Worm (Caenorhabditis elegans) whole organism, mixed stage, embryonic: Measurements from ENCODE around the gene lys-8.
"Not testable (repeated sequence)": the region's sequence is repeated elsewhere in the genome, so short reads cannot be mapped to it uniquely, and the experiment has no call there.

ENCODE experiments used
- M03D4.4 ChIP-seq: sonication (generic microtip); optimal IDR thresholded peaks from 2 replicates; lab custom pipeline; 2017; ENCODE audit warnings: mild to moderate bottlenecking, missing genetic modification characterization, missing compliant biosample characterization
- bed-3 ChIP-seq: fragments of 200-800 bp; sonication (Bioruptor generic); optimal IDR thresholded peaks from 3 replicates; lab custom pipeline; 2018; ENCODE audit warnings: mild to moderate bottlenecking, missing genetic modification characterization, moderate library complexity, missing compliant biosample characterization
- blmp-1 ChIP-seq: fragments of 150-350 bp; optimal IDR thresholded peaks from 2 replicates; lab custom pipeline; 2014; ENCODE audit warnings: missing biosample characterization, missing genetic modification characterization
- ceh-39 ChIP-seq: fragments of 150-350 bp; optimal IDR thresholded peaks from 2 replicates; lab custom pipeline; 2014; ENCODE audit warnings: missing biosample characterization, missing genetic modification characterization
- ceh-43 ChIP-seq: fragments of 200-800 bp; sonication (Bioruptor generic); optimal IDR thresholded peaks from 2 replicates; lab custom pipeline; 2018; ENCODE audit warnings: mild to moderate bottlenecking, missing genetic modification characterization, moderate library complexity, missing compliant biosample characterization
- ceh-83 ChIP-seq: fragments of 200-800 bp; sonication (Bioruptor generic); optimal IDR thresholded peaks from 2 replicates; lab custom pipeline; 2018; ENCODE audit warnings: mild to moderate bottlenecking, missing genetic modification characterization, missing compliant biosample characterization
- ces-1 ChIP-seq: fragments of 150-350 bp; optimal IDR thresholded peaks from 2 replicates; lab custom pipeline; 2014; ENCODE audit warnings: missing biosample characterization, missing genetic modification reagents, missing genetic modification characterization
- cnd-1 ChIP-seq: fragments of 200-800 bp; sonication (Bioruptor generic); optimal IDR thresholded peaks from 2 replicates; lab custom pipeline; 2018; ENCODE audit warnings: mild to moderate bottlenecking, missing genetic modification characterization, missing compliant biosample characterization
- drap-1 ChIP-seq: fragments of 200-800 bp; sonication (Bioruptor generic); optimal IDR thresholded peaks from 3 replicates; lab custom pipeline; 2018; ENCODE audit warnings: mild to moderate bottlenecking, missing genetic modification characterization, missing compliant biosample characterization
- elt-1 ChIP-seq: sonication (generic microtip); optimal IDR thresholded peaks from 2 replicates; lab custom pipeline; 2017; ENCODE audit warnings: missing genetic modification characterization, mild to moderate bottlenecking, missing compliant biosample characterization, antibody characterized with exemption, moderate library complexity, borderline replicate concordance; ENCODE audit not compliant: insufficient read depth
- elt-3 ChIP-seq: fragments of 150-350 bp; optimal IDR thresholded peaks from 2 replicates; lab custom pipeline; 2014; ENCODE audit warnings: missing biosample characterization, missing genetic modification characterization
- flh-1 ChIP-seq: fragments of 200-800 bp; sonication (Bioruptor generic); optimal IDR thresholded peaks from 2 replicates; lab custom pipeline; 2018; ENCODE audit warnings: mild to moderate bottlenecking, missing genetic modification characterization, moderate library complexity, missing compliant biosample characterization
- ham-2 ChIP-seq: fragments of 200-800 bp; sonication (Bioruptor generic); optimal IDR thresholded peaks from 2 replicates; lab custom pipeline; 2018; ENCODE audit warnings: mild to moderate bottlenecking, missing genetic modification characterization, missing compliant biosample characterization
- hlh-1 ChIP-seq: fragments of 150-350 bp; optimal IDR thresholded peaks from 2 replicates; lab custom pipeline; 2014; ENCODE audit warnings: missing biosample characterization, missing genetic modification reagents, missing genetic modification characterization
- lin-13 ChIP-seq: fragments of 150-350 bp; optimal IDR thresholded peaks from 2 replicates; lab custom pipeline; 2014; ENCODE audit warnings: missing biosample characterization, missing genetic modification characterization
- lin-32 ChIP-seq: fragments of 200-800 bp; sonication (Bioruptor generic); optimal IDR thresholded peaks from 2 replicates; lab custom pipeline; 2018; ENCODE audit warnings: mild to moderate bottlenecking, missing genetic modification characterization, missing compliant biosample characterization
- mab-5 ChIP-seq: fragments of 150-350 bp; optimal IDR thresholded peaks from 2 replicates; lab custom pipeline; 2014; ENCODE audit warnings: missing biosample characterization, missing genetic modification characterization
- mls-2 ChIP-seq: sonication (generic microtip); optimal IDR thresholded peaks from 2 replicates; lab custom pipeline; 2016; ENCODE audit warnings: mild to moderate bottlenecking, missing genetic modification characterization, moderate library complexity, missing compliant biosample characterization
- nhr-12 ChIP-seq: fragments of 150-350 bp; optimal IDR thresholded peaks from 2 replicates; lab custom pipeline; 2014; ENCODE audit warnings: missing biosample characterization, missing genetic modification characterization
- nhr-2 ChIP-seq: fragments of 150-350 bp; optimal IDR thresholded peaks from 2 replicates; lab custom pipeline; 2014; ENCODE audit warnings: missing biosample characterization, missing genetic modification characterization
- nhr-237 ChIP-seq: fragments of 150-350 bp; optimal IDR thresholded peaks from 2 replicates; lab custom pipeline; 2014; ENCODE audit warnings: missing biosample characterization, missing genetic modification characterization
- nhr-28 ChIP-seq: fragments of 150-350 bp; optimal IDR thresholded peaks from 2 replicates; lab custom pipeline; 2014; ENCODE audit warnings: missing biosample characterization, missing genetic modification characterization
- nhr-76 ChIP-seq: sonication (generic microtip); optimal IDR thresholded peaks from 2 replicates; lab custom pipeline; 2017; ENCODE audit warnings: missing biosample characterization, missing genetic modification characterization
- pha-4 ChIP-seq: fragments of 150-350 bp; optimal IDR thresholded peaks from 2 replicates; lab custom pipeline; 2018; ENCODE audit warnings: missing biosample characterization, missing genetic modification reagents, missing genetic modification characterization
- sem-2 ChIP-seq: fragments of 200-800 bp; sonication (Bioruptor generic); optimal IDR thresholded peaks from 2 replicates; lab custom pipeline; 2018; ENCODE audit warnings: mild to moderate bottlenecking, missing genetic modification characterization, missing compliant biosample characterization
- snpc-4 ChIP-seq: fragments of 150-350 bp; optimal IDR thresholded peaks from 2 replicates; lab custom pipeline; 2014; ENCODE audit warnings: missing biosample characterization, missing genetic modification characterization
- sptf-1 ChIP-seq: sonication (generic microtip); optimal IDR thresholded peaks from 2 replicates; lab custom pipeline; 2017; ENCODE audit warnings: mild to moderate bottlenecking, missing genetic modification characterization, moderate library complexity, missing compliant biosample characterization
- tbx-8 ChIP-seq: fragments of 200-800 bp; sonication (Bioruptor generic); optimal IDR thresholded peaks from 2 replicates; lab custom pipeline; 2018; ENCODE audit warnings: mild to moderate bottlenecking, missing genetic modification characterization, moderate library complexity, missing compliant biosample characterization
- unc-120 ChIP-seq: sonication (generic microtip); optimal IDR thresholded peaks from 2 replicates; lab custom pipeline; 2017; ENCODE audit warnings: missing genetic modification characterization, missing compliant biosample characterization; ENCODE audit not compliant: poor library complexity, severe bottlenecking
- unc-39 ChIP-seq: fragments of 150-350 bp; optimal IDR thresholded peaks from 2 replicates; lab custom pipeline; 2014; ENCODE audit warnings: missing biosample characterization, missing genetic modification characterization
- unc-62 ChIP-seq: fragments of 150-350 bp; optimal IDR thresholded peaks from 2 replicates; lab custom pipeline; 2014; ENCODE audit warnings: missing biosample characterization, missing genetic modification reagents, missing genetic modification characterization
- ztf-11 ChIP-seq: fragments of 150-350 bp; optimal IDR thresholded peaks from 2 replicates; lab custom pipeline; 2014; ENCODE audit warnings: missing biosample characterization, missing genetic modification characterization

The lys-8 gene

DNA sequence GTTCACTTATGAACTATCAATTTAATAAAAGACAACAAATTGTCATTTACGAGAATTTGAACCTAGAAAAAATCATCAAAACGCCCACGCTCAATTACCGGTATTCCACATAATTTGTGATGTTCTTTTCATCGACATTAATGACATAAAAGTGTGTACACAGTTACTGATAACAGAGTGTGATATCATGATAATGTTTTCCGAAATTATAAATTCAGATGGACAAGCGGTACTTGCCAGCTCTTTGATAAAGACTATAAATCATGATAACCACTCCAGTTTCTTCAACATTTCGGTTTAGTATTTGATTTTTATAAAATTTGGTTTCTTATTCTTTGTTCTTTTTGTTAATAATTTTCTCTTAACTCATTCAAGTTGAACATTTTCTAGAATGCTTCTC lies at the start of gene lys-8:
Gene lys-8, plus strand, starts transcription at position 391 of the 400 bp plus-strand sequence.
- TF ChIP-seq sem-2 (GFP tag; lab: Kevin White, UChicago), result no peak
- no peak for TF ChIP-seq ceh-83 (GFP tag; lab: Kevin White, UChicago)
- no peak for TF ChIP-seq M03D4.4 (tag; lab: Kevin White, UChicago)
- TF ChIP-seq hlh-1, result no peak

ce11 chrII:5537078-5537477 lies 48.9 kb upstream of the lys-8 start:
- TF ChIP-seq ceh-43, result no peak
- no peak for TF ChIP-seq nhr-28 (tag; lab: Kevin White, UChicago)
- TF ChIP-seq hlh-1, result no peak
- no peak for TF ChIP-seq ham-2
- TF ChIP-seq drap-1, result no peak
- no peak for TF ChIP-seq unc-120
- TF ChIP-seq nhr-237 (tag; lab: Kevin White, UChicago), result no peak
- no peak for TF ChIP-seq sptf-1 (tag; lab: Kevin White, UChicago)
- TF ChIP-seq pha-4 (tag; lab: Kevin White, UChicago), result no peak
- TF ChIP-seq unc-39 (tag; lab: Kevin White, UChicago), result no peak
- no peak for TF ChIP-seq nhr-12 (tag; lab: Kevin White, UChicago)
- no peak for TF ChIP-seq sem-2 (GFP tag; lab: Kevin White, UChicago)
- no peak for TF ChIP-seq nhr-76 (tag; lab: Kevin White, UChicago)
- no peak for TF ChIP-seq ztf-11
- TF ChIP-seq lin-32 (GFP tag; lab: Kevin White, UChicago), result no peak
- no peak for TF ChIP-seq nhr-2
- TF ChIP-seq flh-1 (GFP tag; lab: Kevin White, UChicago), result no peak
- no peak for TF ChIP-seq ces-1 (GFP tag; lab: Kevin White, UChicago)
- no peak for TF ChIP-seq ceh-83 (GFP tag; lab: Kevin White, UChicago)
- TF ChIP-seq blmp-1 (tag; lab: Kevin White, UChicago), result no peak

DNA sequence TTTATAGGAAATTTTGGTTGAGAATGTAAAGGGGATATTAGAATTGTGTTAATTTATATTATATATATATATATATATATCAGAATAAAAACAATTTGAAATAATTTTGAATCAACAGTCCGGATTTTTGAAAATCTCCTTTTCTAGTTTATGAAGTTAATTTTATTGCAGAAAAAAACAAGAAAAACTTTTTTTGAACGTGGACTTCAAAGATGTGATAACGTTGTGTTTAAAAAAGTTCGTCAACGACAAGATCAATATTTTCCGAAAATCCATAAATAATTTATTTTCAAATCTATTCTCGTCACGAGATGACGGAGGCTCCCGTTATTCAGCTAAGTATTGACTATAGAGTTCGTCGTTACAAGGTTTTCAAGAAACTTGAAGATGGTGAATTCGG lies 48.5 kb upstream of the lys-8 start, which contains the start of gene C17C3.11:
Gene C17C3.11, plus strand, starts transcription at position 301 of the 400 bp plus-strand sequence.
- TF ChIP-seq blmp-1 (tag; lab: Kevin White, UChicago) (no peak), ceh-43 (no peak), elt-1 (tag; lab: Kevin White, UChicago) (no peak), pha-4 (tag; lab: Kevin White, UChicago) (no peak), ceh-39 (tag; lab: Kevin White, UChicago) (no peak), nhr-28 (tag; lab: Kevin White, UChicago) (no peak), unc-120 (no peak), lin-13 (tag; lab: Kevin White, UChicago) (no peak), drap-1 (no peak), cnd-1 (tag; lab: Kevin White, UChicago) (no peak), ceh-83 (GFP tag; lab: Kevin White, UChicago) (no peak)
- TF ChIP-seq, all 35 proteins: peak for 0

DNA sequence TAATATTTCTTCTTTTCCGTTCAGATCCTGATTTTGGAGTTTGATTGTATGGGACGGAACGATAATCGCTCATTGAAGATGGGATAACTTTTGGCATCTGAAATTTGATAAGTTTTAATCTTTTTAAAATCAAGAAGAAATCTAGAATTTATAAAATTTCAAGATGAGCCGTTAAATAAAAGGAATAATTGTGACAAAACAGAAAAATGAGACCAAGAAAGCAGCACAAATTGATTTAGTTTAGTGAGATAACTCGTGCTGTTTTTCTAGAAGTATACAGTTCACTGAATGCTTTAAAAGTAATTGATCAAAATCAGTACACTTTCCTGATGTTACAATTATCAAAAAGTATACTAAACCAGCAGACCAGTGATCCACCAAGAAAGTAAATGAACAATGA lies 45.9 kb upstream of the lys-8 start, which contains the start of gene hlh-27:
Gene hlh-27, minus strand, starts transcription at position 101 of the 400 bp plus-strand sequence.
- not testable (repeated sequence) for TF ChIP-seq mab-5, nhr-12, pha-4 (tag; lab: Kevin White, UChicago)

- TF ChIP-seq drap-1 (no peak), tbx-8 (GFP tag; lab: Kevin White, UChicago) (no peak), nhr-28 (tag; lab: Kevin White, UChicago) (no peak), sem-2 (GFP tag; lab: Kevin White, UChicago) (no peak), unc-62 (GFP tag; lab: Kevin White, UChicago) (no peak), unc-39 (tag; lab: Kevin White, UChicago) (no peak), ceh-43 (no peak), elt-1 (tag; lab: Kevin White, UChicago) (no peak), ham-2 (no peak), elt-3 (tag; lab: Kevin White, UChicago) (no peak), M03D4.4 (tag; lab: Kevin White, UChicago) (no peak), ztf-11 (no peak), nhr-237 (tag; lab: Kevin White, UChicago) (no peak), bed-3 (no peak), mab-5 (tag; lab: Kevin White, UChicago) (no peak), ces-1 (GFP tag; lab: Kevin White, UChicago) (no peak), mls-2 (tag; lab: Kevin White, UChicago) (no peak), nhr-2 (no peak), ceh-83 (GFP tag; lab: Kevin White, UChicago) (no peak), snpc-4 (tag; lab: Kevin White, UChicago) (no peak)
These were observed 44.3 kb upstream of the lys-8 start, which contains the start of gene C17C3.24 for ce11 chrII:5541685-5542084. Gene C17C3.24, minus strand, starts transcription at chrII:5541785.
